Fruit fly (Drosophila melanogaster) S2 (cell line): ENCODE data around the gene Uxs.

ENCODE experiments used
- CG8478 ChIP-seq: fragments of >200 bp; optimal IDR thresholded peaks from 2 replicates; lab custom pipeline; 2018
- CTCF ChIP-seq, 2 experiments: fragments of >200 bp; optimal IDR thresholded peaks; 2 replicates each; lab custom pipeline; 2018

- TF ChIP-seq CG8478 (lab: Kevin White, UChicago) (no peak), CTCF (optimal IDR thresholded peaks at IDR 0.05; lab: Kevin White, UChicago) (no peak)
Measured at dm6 chr3L:8151727-8152199, 29.0 kb upstream of the Uxs start, which contains the start of gene CG13676.
